Worm (Caenorhabditis elegans) whole organism, L2 larva: ENCODE measurements around the gene ZK632.14.

Source experiments
- C34F6.9 ChIP-seq: fragments of 150-350 bp; optimal IDR thresholded peaks from 2 replicates; lab custom pipeline; 2014; ENCODE audit warnings: missing biosample characterization, missing genetic modification characterization
- F13H6.1 ChIP-seq: sonication (generic microtip); optimal IDR thresholded peaks from 2 replicates; lab custom pipeline; 2016; ENCODE audit warnings: missing genetic modification characterization, missing compliant biosample characterization
- R02D3.7 ChIP-seq: fragments of 150-350 bp; optimal IDR thresholded peaks from 2 replicates; lab custom pipeline; 2014; ENCODE audit warnings: missing biosample characterization, missing genetic modification characterization
- Y55F3AM.14 ChIP-seq: fragments of 200-800 bp; sonication (Bioruptor generic); optimal IDR thresholded peaks from 2 replicates; lab custom pipeline; 2018; ENCODE audit warnings: mild to moderate bottlenecking, missing genetic modification characterization, missing compliant biosample characterization
- ZK546.5 ChIP-seq: sonication (generic microtip); optimal IDR thresholded peaks from 2 replicates; lab custom pipeline; 2017; ENCODE audit warnings: missing biosample characterization, missing genetic modification characterization
- alr-1 ChIP-seq: fragments of 150-350 bp; optimal IDR thresholded peaks from 2 replicates; lab custom pipeline; 2014; ENCODE audit warnings: missing biosample characterization, missing genetic modification characterization
- aly-2 ChIP-seq: fragments of 150-350 bp; optimal IDR thresholded peaks from 2 replicates; lab custom pipeline; 2014; ENCODE audit warnings: missing biosample characterization, missing genetic modification characterization
- ama-1 ChIP-seq: fragments of 150-350 bp; optimal IDR thresholded peaks from 2 replicates; lab custom pipeline; 2018; ENCODE audit warnings: inconsistent platforms
- blmp-1 ChIP-seq: sonication (generic microtip); optimal IDR thresholded peaks from 2 replicates; lab custom pipeline; 2017; ENCODE audit warnings: missing genetic modification characterization, mild to moderate bottlenecking, missing compliant biosample characterization, antibody characterized with exemption, moderate library complexity; ENCODE audit not compliant: insufficient read depth
- ceh-16 ChIP-seq: fragments of 150-350 bp; optimal IDR thresholded peaks from 2 replicates; lab custom pipeline; 2014; ENCODE audit warnings: missing biosample characterization, missing genetic modification characterization
- crh-2 ChIP-seq: sonication (generic microtip); optimal IDR thresholded peaks from 2 replicates; lab custom pipeline; 2017; ENCODE audit warnings: missing biosample characterization, missing genetic modification characterization
- dmd-4 ChIP-seq: sonication (generic microtip); optimal IDR thresholded peaks from 2 replicates; lab custom pipeline; 2017; ENCODE audit warnings: missing biosample characterization, missing genetic modification characterization
- egl-27 ChIP-seq: sonication (generic microtip); optimal IDR thresholded peaks from 3 replicates; lab custom pipeline; 2017; ENCODE audit warnings: missing biosample characterization, missing genetic modification reagents, missing genetic modification characterization
- elt-1 ChIP-seq: fragments of 150-350 bp; optimal IDR thresholded peaks from 2 replicates; lab custom pipeline; 2014; ENCODE audit warnings: missing biosample characterization, missing genetic modification characterization
- fos-1 ChIP-seq: fragments of 150-350 bp; optimal IDR thresholded peaks from 2 replicates; lab custom pipeline; 2014; ENCODE audit warnings: missing biosample characterization, missing genetic modification characterization
- gmeb-1 ChIP-seq: fragments of 150-350 bp; optimal IDR thresholded peaks from 2 replicates; lab custom pipeline; 2014; ENCODE audit warnings: missing biosample characterization, missing genetic modification characterization
- lsy-2 ChIP-seq, 2 experiments: fragments of 150-350 bp in 1 of 2; sonication (generic microtip) in 1 of 2; optimal IDR thresholded peaks; 2 replicates each; lab custom pipeline; 2014 to 2017; ENCODE audit warnings: missing biosample characterization in 2 of 2, missing genetic modification characterization in 2 of 2
- mab-5 ChIP-seq: fragments of 150-350 bp; optimal IDR thresholded peaks from 2 replicates; lab custom pipeline; 2014; ENCODE audit warnings: missing biosample characterization, missing genetic modification characterization
- nhr-10 ChIP-seq: sonication (generic microtip); optimal IDR thresholded peaks from 2 replicates; lab custom pipeline; 2017; ENCODE audit warnings: missing biosample characterization, missing genetic modification characterization
- nhr-12 ChIP-seq: fragments of 150-350 bp; optimal IDR thresholded peaks from 2 replicates; lab custom pipeline; 2014; ENCODE audit warnings: missing biosample characterization, missing genetic modification characterization
- nhr-129 ChIP-seq: fragments of 150-350 bp; optimal IDR thresholded peaks from 2 replicates; lab custom pipeline; 2014; ENCODE audit warnings: missing biosample characterization, missing genetic modification characterization
- nhr-21 ChIP-seq: fragments of 150-350 bp; optimal IDR thresholded peaks from 2 replicates; lab custom pipeline; 2014; ENCODE audit warnings: missing biosample characterization, missing genetic modification characterization
- nhr-23 ChIP-seq: fragments of 150-350 bp; optimal IDR thresholded peaks from 2 replicates; lab custom pipeline; 2014; ENCODE audit warnings: missing biosample characterization, missing genetic modification reagents, missing genetic modification characterization
- nhr-237 ChIP-seq: fragments of 150-350 bp; optimal IDR thresholded peaks from 2 replicates; lab custom pipeline; 2014; ENCODE audit warnings: missing biosample characterization, missing genetic modification characterization
- nhr-25 ChIP-seq: fragments of 150-350 bp; sonication (generic microtip); optimal IDR thresholded peaks from 3 replicates; lab custom pipeline; 2014; ENCODE audit warnings: missing biosample characterization, missing genetic modification characterization
- nhr-6 ChIP-seq: fragments of 150-350 bp; optimal IDR thresholded peaks from 2 replicates; lab custom pipeline; 2014; ENCODE audit warnings: missing biosample characterization, missing genetic modification characterization
- nhr-77 ChIP-seq: fragments of 150-350 bp; optimal IDR thresholded peaks from 2 replicates; lab custom pipeline; 2014; ENCODE audit warnings: missing biosample characterization, missing genetic modification characterization
- peb-1 ChIP-seq: fragments of 150-350 bp; optimal IDR thresholded peaks from 2 replicates; lab custom pipeline; 2014; ENCODE audit warnings: missing biosample characterization, missing genetic modification characterization
- skn-1 ChIP-seq: sonication (generic microtip); optimal IDR thresholded peaks from 2 replicates; lab custom pipeline; 2017; ENCODE audit warnings: missing biosample characterization, missing genetic modification characterization
- sma-3 ChIP-seq: sonication (generic microtip); optimal IDR thresholded peaks from 2 replicates; lab custom pipeline; 2016; ENCODE audit warnings: missing genetic modification reagents, missing genetic modification characterization, missing compliant biosample characterization
- sma-9 ChIP-seq, 2 experiments: fragments of 150-350 bp in 1 of 2; sonication (generic microtip) in 1 of 2; optimal IDR thresholded peaks; 2 replicates each; lab custom pipeline; 2014 to 2016; ENCODE audit warnings: missing genetic modification characterization in 2 of 2, mild to moderate bottlenecking in 1 of 2, missing biosample characterization in 1 of 2, missing compliant biosample characterization in 1 of 2, missing genetic modification reagents in 1 of 2, moderate library complexity in 1 of 2
- snpc-4 ChIP-seq: fragments of 150-350 bp; optimal IDR thresholded peaks from 2 replicates; lab custom pipeline; 2014; ENCODE audit warnings: missing biosample characterization, missing genetic modification characterization
- unc-55 ChIP-seq: fragments of 150-350 bp; sonication (generic microtip); optimal IDR thresholded peaks from 3 replicates; lab custom pipeline; 2014; ENCODE audit warnings: missing biosample characterization, missing genetic modification reagents, missing genetic modification characterization
- unc-62 ChIP-seq: fragments of 150-350 bp; optimal IDR thresholded peaks from 2 replicates; lab custom pipeline; 2014; ENCODE audit warnings: missing biosample characterization, missing genetic modification reagents, missing genetic modification characterization
- zag-1 ChIP-seq: fragments of 150-350 bp; optimal IDR thresholded peaks from 2 replicates; lab custom pipeline; 2014; ENCODE audit warnings: missing biosample characterization, missing genetic modification characterization
- ztf-1 ChIP-seq: fragments of 200-800 bp; sonication (Bioruptor generic); conservative IDR thresholded peaks from 2 replicates; pipeline ENCODE4 v1.3.6; 2022; ENCODE audit warnings: missing genetic modification characterization, missing compliant biosample characterization
- ztf-11 ChIP-seq: sonication (generic microtip); optimal IDR thresholded peaks from 2 replicates; lab custom pipeline; 2017; ENCODE audit warnings: missing biosample characterization, missing genetic modification characterization
- ztf-4 ChIP-seq: fragments of 150-350 bp; optimal IDR thresholded peaks from 2 replicates; lab custom pipeline; 2014; ENCODE audit warnings: missing biosample characterization, missing genetic modification characterization

Gene ZK632.14

ce11 chrIII:9765465-9765900, 47.8 kb upstream of the ZK632.14 start (continued):
- peak; percentile 98 for TF ChIP-seq nhr-21 (tag; lab: Kevin White, UChicago)
- peak; percentile 99 for TF ChIP-seq ztf-4 (tag; lab: Kevin White, UChicago)
- peak; percentile 61 for TF ChIP-seq nhr-12 (tag; lab: Kevin White, UChicago)

- TF ChIP-seq nhr-237 (tag; lab: Kevin White, UChicago) = no peak
- TF ChIP-seq alr-1 (tag; lab: Kevin White, UChicago) = no peak
- no peak for TF ChIP-seq sma-3 (GFP tag; lab: Kevin White, UChicago)
- peak; percentile 67 for TF ChIP-seq crh-2
- peak; percentile 29 for TF ChIP-seq nhr-25 (tag; lab: Kevin White, UChicago)
- TF ChIP-seq lsy-2 (tag; optimal IDR thresholded peaks at IDR 0.05; lab: Kevin White, UChicago) = peak; percentile 49 to 78
- no peak for TF ChIP-seq nhr-23 (tag; lab: Kevin White, UChicago)
- TF ChIP-seq F13H6.1 (tag; lab: Kevin White, UChicago) = peak; percentile 22
- TF ChIP-seq sma-9 (GFP tag; optimal IDR thresholded peaks at IDR 0.05; lab: Kevin White, UChicago) = peak; percentile 67
- TF ChIP-seq sma-9 (tag; optimal IDR thresholded peaks at IDR 0.05; lab: Kevin White, UChicago) = no peak
- no peak for TF ChIP-seq ztf-4 (tag; lab: Kevin White, UChicago)
- TF ChIP-seq nhr-129 = peak; percentile 53
- TF ChIP-seq skn-1 (tag; lab: Kevin White, UChicago) = no peak
- TF ChIP-seq nhr-6 (tag; lab: Kevin White, UChicago) = peak; percentile 14
- peak; percentile 15 for TF ChIP-seq fos-1
- no peak for TF ChIP-seq aly-2 (tag; lab: Kevin White, UChicago)
- no peak for TF ChIP-seq ama-1 (lab: Kevin White, UChicago)
- no peak for TF ChIP-seq unc-62 (GFP tag; lab: Kevin White, UChicago)
- no peak for TF ChIP-seq nhr-77 (tag; lab: Kevin White, UChicago)
- peak; percentile 52 for TF ChIP-seq unc-55 (GFP tag; lab: Kevin White, UChicago)
- TF ChIP-seq C34F6.9 (tag; lab: Kevin White, UChicago) = peak; percentile 68
- TF ChIP-seq nhr-21 (tag; lab: Kevin White, UChicago) = no peak
- no peak for TF ChIP-seq zag-1 (tag; lab: Kevin White, UChicago)
- TF ChIP-seq dmd-4 (tag; lab: Kevin White, UChicago) = no peak
- TF ChIP-seq nhr-12 (tag; lab: Kevin White, UChicago) = no peak
- no peak for TF ChIP-seq egl-27
- TF ChIP-seq R02D3.7 = no peak
- TF ChIP-seq ztf-1 (GFP tag; lab: Robert Waterston, UW) = no peak
- no peak for TF ChIP-seq peb-1
- TF ChIP-seq ztf-11 (tag; lab: Kevin White, UChicago) = no peak
- peak; percentile 17 for TF ChIP-seq snpc-4 (tag; lab: Kevin White, UChicago)
- no peak for TF ChIP-seq nhr-10 (tag; lab: Kevin White, UChicago)
Observed at ce11 chrIII:9766175-9766574, 47.1 kb upstream of the ZK632.14 start, which contains the start of gene cbp-1. Gene cbp-1, plus strand, starts transcription at chrIII:9766509.

ce11 chrIII:9767095-9767494, 46.2 kb upstream of the ZK632.14 start:
- no peak for TF ChIP-seq unc-62 (GFP tag; lab: Kevin White, UChicago)
- TF ChIP-seq, all 48 proteins: peak for 0

- TF ChIP-seq ama-1 (lab: Kevin White, UChicago) (no peak), nhr-12 (tag; lab: Kevin White, UChicago) (no peak), blmp-1 (tag; lab: Kevin White, UChicago) (no peak), nhr-25 (tag; lab: Kevin White, UChicago) (no peak), R02D3.7 (no peak), mab-5 (no peak), ceh-16 (tag; lab: Kevin White, UChicago) (no peak), gmeb-1 (tag; lab: Kevin White, UChicago) (no peak), ZK546.5 (tag; lab: Kevin White, UChicago) (no peak), ztf-11 (tag; lab: Kevin White, UChicago) (no peak), nhr-10 (tag; lab: Kevin White, UChicago) (no peak), nhr-23 (tag; lab: Kevin White, UChicago) (no peak), Y55F3AM.14 (no peak), sma-3 (GFP tag; lab: Kevin White, UChicago) (no peak), elt-1 (tag; lab: Kevin White, UChicago) (no peak)
Observed at ce11 chrIII:9768023-9768422, 45.2 kb upstream of the ZK632.14 start.
